Worm (Caenorhabditis elegans) whole organism, midembryonic: ENCODE results near the gene mkk-4.

ENCODE experiments used
- T22C8.4 ChIP-seq: fragments of 200-800 bp; sonication (Bioruptor generic); IDR thresholded peaks from 2 replicates; pipeline ENCODE4 v1.3.6; 2022; ENCODE audit warnings: missing genetic modification characterization, missing compliant biosample characterization
- tab-1 ChIP-seq: fragments of 200-800 bp; sonication (Bioruptor generic); IDR thresholded peaks from 2 replicates; pipeline ENCODE4 v1.3.6; 2022; ENCODE audit warnings: missing genetic modification characterization, missing compliant biosample characterization

- no peak for TF ChIP-seq T22C8.4
- TF ChIP-seq tab-1 (GFP tag; lab: Robert Waterston, UW), result no peak
Measured at ce11 chrX:9981259-9981658, 46.4 kb upstream of the mkk-4 start.
